Worm (Caenorhabditis elegans) whole organism, L2 larva: Measurements from ENCODE around the gene H03E18.2.
"Not testable (repeated sequence)": the region's sequence is repeated elsewhere in the genome, so short reads cannot be mapped to it uniquely, and the experiment has no call there.

Experiments
- C34F6.9 ChIP-seq: fragments of 150-350 bp; optimal IDR thresholded peaks from 2 replicates; lab custom pipeline; 2014; ENCODE audit warnings: missing biosample characterization, missing genetic modification characterization
- alr-1 ChIP-seq: fragments of 150-350 bp; optimal IDR thresholded peaks from 2 replicates; lab custom pipeline; 2014; ENCODE audit warnings: missing biosample characterization, missing genetic modification characterization
- aly-2 ChIP-seq: fragments of 150-350 bp; optimal IDR thresholded peaks from 2 replicates; lab custom pipeline; 2014; ENCODE audit warnings: missing biosample characterization, missing genetic modification characterization
- ama-1 ChIP-seq: fragments of 150-350 bp; optimal IDR thresholded peaks from 2 replicates; lab custom pipeline; 2018; ENCODE audit warnings: inconsistent platforms
- ceh-82 ChIP-seq: fragments of 150-350 bp; optimal IDR thresholded peaks from 2 replicates; lab custom pipeline; 2014; ENCODE audit warnings: missing biosample characterization, missing genetic modification characterization
- elt-3 ChIP-seq: sonication (generic microtip); optimal IDR thresholded peaks from 2 replicates; lab custom pipeline; 2017; ENCODE audit warnings: missing biosample characterization, missing genetic modification characterization
- lsy-2 ChIP-seq, 2 experiments: fragments of 150-350 bp in 1 of 2; sonication (generic microtip) in 1 of 2; optimal IDR thresholded peaks; 2 replicates each; lab custom pipeline; 2014 to 2017; ENCODE audit warnings: missing biosample characterization in 2 of 2, missing genetic modification characterization in 2 of 2
- snpc-4 ChIP-seq: fragments of 150-350 bp; optimal IDR thresholded peaks from 2 replicates; lab custom pipeline; 2014; ENCODE audit warnings: missing biosample characterization, missing genetic modification characterization
- unc-62 ChIP-seq: fragments of 150-350 bp; optimal IDR thresholded peaks from 2 replicates; lab custom pipeline; 2014; ENCODE audit warnings: missing biosample characterization, missing genetic modification reagents, missing genetic modification characterization
- zag-1 ChIP-seq: fragments of 150-350 bp; optimal IDR thresholded peaks from 2 replicates; lab custom pipeline; 2014; ENCODE audit warnings: missing biosample characterization, missing genetic modification characterization

DNA sequence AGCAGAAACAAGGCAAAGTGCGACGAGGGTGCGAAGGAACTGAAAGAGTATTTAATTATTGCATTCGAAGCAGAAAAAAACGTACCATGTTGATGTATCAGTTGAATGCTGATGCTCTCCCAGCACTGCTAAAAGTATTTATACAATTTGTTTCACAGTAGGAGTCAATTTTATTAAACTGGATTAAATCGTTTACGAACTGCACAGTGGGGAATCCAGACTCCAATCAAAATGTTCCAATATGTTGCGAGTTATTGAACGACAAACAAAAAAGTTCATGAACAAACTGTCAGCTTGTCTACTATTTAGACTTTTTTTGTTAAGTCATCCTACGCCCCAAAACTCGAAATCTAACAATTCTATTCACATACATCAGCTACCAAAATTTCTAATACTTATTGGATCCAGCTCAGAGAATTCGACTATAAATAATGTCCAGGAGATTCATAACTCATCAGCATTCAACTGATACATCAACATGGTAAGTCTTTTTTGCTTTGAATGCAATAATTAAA lies 18.0 kb upstream of the H03E18.2 start, which contains the start of the genes nspc-4 and nspc-5:
- not testable (repeated sequence) for TF ChIP-seq snpc-4 (tag; lab: Kevin White, UChicago); ceh-82 (tag; lab: Kevin White, UChicago); aly-2 (tag; lab: Kevin White, UChicago); alr-1 (tag; lab: Kevin White, UChicago); ama-1 (lab: Kevin White, UChicago); zag-1; unc-62 (GFP tag; lab: Kevin White, UChicago); C34F6.9 (tag; lab: Kevin White, UChicago); lsy-2 (tag; optimal IDR thresholded peaks at IDR 0.05; lab: Kevin White, UChicago); elt-3
